Worm (Caenorhabditis elegans): ENCODE data around the gene evl-18.

The evl-18 gene

ce11 chrIII:3736302-3736701 lies 1.5 kb upstream of the evl-18 start, which contains the start of gene F34D10.4:
F34D10.4 (plus strand) TSS chrIII:3736602.
- TF ChIP-seq eyg-1 (tag; optimal IDR thresholded peaks at IDR 0.05) (no peak), ceh-19 (GFP tag; optimal IDR thresholded peaks at IDR 0.05) (no peak), nhr-11 (tag; optimal IDR thresholded peaks at IDR 0.05) (no peak), dmd-4 (tag; optimal IDR thresholded peaks at IDR 0.05; ENCODE audit: borderline replicate concordance) (no peak), pha-2 (tag; optimal IDR thresholded peaks at IDR 0.05) (no peak), ceh-22 (tag; optimal IDR thresholded peaks at IDR 0.05) (no peak), hlh-6 (tag; optimal IDR thresholded peaks at IDR 0.05) (no peak), elt-2 (tag; optimal IDR thresholded peaks at IDR 0.05) (no peak), C08G9.2 (tag; optimal IDR thresholded peaks at IDR 0.05) (no peak), ceh-30 (tag; optimal IDR thresholded peaks at IDR 0.05) (no peak)

ce11 chrIII:3735509-3736255 lies 843 bp upstream of the evl-18 start:
- no peak for TF ChIP-seq ceh-18 (tag; optimal IDR thresholded peaks at IDR 0.05)
- no peak for TF ChIP-seq hlh-6 (tag; optimal IDR thresholded peaks at IDR 0.05)
- peak; percentile 6 for TF ChIP-seq ceh-31 (tag; optimal IDR thresholded peaks at IDR 0.05)
- TF ChIP-seq pat-9 (tag; optimal IDR thresholded peaks at IDR 0.05), result no peak
- TF ChIP-seq ceh-48 (tag; optimal IDR thresholded peaks at IDR 0.05), result no peak
- TF ChIP-seq ceh-19 (GFP tag; optimal IDR thresholded peaks at IDR 0.05), result no peak
- peak; percentile 69 for TF ChIP-seq hlh-30 (tag; optimal IDR thresholded peaks at IDR 0.05; ENCODE audit: insufficient read depth)

- no peak for TF ChIP-seq ref-2 (tag; optimal IDR thresholded peaks at IDR 0.05)
- peak; percentile 1 for TF ChIP-seq unc-42 (tag; optimal IDR thresholded peaks at IDR 0.05)
- no peak for TF ChIP-seq ceh-18 (tag; optimal IDR thresholded peaks at IDR 0.05)
- TF ChIP-seq ztf-16 (tag; optimal IDR thresholded peaks at IDR 0.05), result no peak
- TF ChIP-seq nhr-232 (tag; optimal IDR thresholded peaks at IDR 0.05), result no peak
- TF ChIP-seq sox-2 (GFP tag; IDR thresholded peaks at IDR 0.05), result no peak
- no peak for TF ChIP-seq madf-2 (tag; optimal IDR thresholded peaks at IDR 0.05)
These were observed 832 bp downstream of the evl-18 start, which contains the start of gene F34D10.3 for ce11 chrIII:3734007-3734406. F34D10.3 (plus strand) TSS chrIII:3734255.

ce11 chrIII:3730475-3730874 lies 4.4 kb downstream of the evl-18 start, which contains the start of gene F34D10.8:
F34D10.8 (plus strand) TSS chrIII:3730775.
- TF ChIP-seq ceh-6 (GFP tag; optimal IDR thresholded peaks at IDR 0.05) (no peak), sox-2 (GFP tag; IDR thresholded peaks at IDR 0.05) (no peak), ceh-19 (GFP tag; optimal IDR thresholded peaks at IDR 0.05) (no peak), pax-1 (tag; optimal IDR thresholded peaks at IDR 0.05) (no peak), gmeb-2 (tag; optimal IDR thresholded peaks at IDR 0.05) (no peak), pag-3 (tag; optimal IDR thresholded peaks at IDR 0.05; ENCODE audit: borderline replicate concordance) (no peak), hlh-30 (tag; optimal IDR thresholded peaks at IDR 0.05; ENCODE audit: insufficient read depth) (no peak), nhr-11 (tag; optimal IDR thresholded peaks at IDR 0.05) (no peak), ceh-9 (tag; optimal IDR thresholded peaks at IDR 0.05) (no peak), ceh-45 (GFP tag; IDR thresholded peaks at IDR 0.05) (no peak), nfya-1 (tag; optimal IDR thresholded peaks at IDR 0.05) (no peak), npax-4 (tag; optimal IDR thresholded peaks at IDR 0.05) (no peak), eyg-1 (tag; optimal IDR thresholded peaks at IDR 0.05) (no peak), ceh-14 (tag; optimal IDR thresholded peaks at IDR 0.05) (no peak), C08G9.2 (tag; optimal IDR thresholded peaks at IDR 0.05) (no peak), madf-2 (tag; optimal IDR thresholded peaks at IDR 0.05) (no peak), dmd-4 (tag; optimal IDR thresholded peaks at IDR 0.05; ENCODE audit: borderline replicate concordance) (no peak), tbx-7 (tag; optimal IDR thresholded peaks at IDR 0.05) (no peak), ceh-30 (tag; optimal IDR thresholded peaks at IDR 0.05) (no peak)

- TF ChIP-seq unc-86 (tag; optimal IDR thresholded peaks at IDR 0.05), result no peak
- TF ChIP-seq ztf-16 (tag; optimal IDR thresholded peaks at IDR 0.05), result no peak
- no peak for TF ChIP-seq fkh-6 (tag; optimal IDR thresholded peaks at IDR 0.05)
- TF ChIP-seq ceh-2 (tag; optimal IDR thresholded peaks at IDR 0.05), result no peak
- no peak for TF ChIP-seq pros-1 (tag; optimal IDR thresholded peaks at IDR 0.05)
- TF ChIP-seq K02D7.2 (tag; optimal IDR thresholded peaks at IDR 0.05), result no peak
- no peak for TF ChIP-seq pha-4 (tag; optimal IDR thresholded peaks at IDR 0.05)
- no peak for TF ChIP-seq pag-3 (tag; optimal IDR thresholded peaks at IDR 0.05; ENCODE audit: borderline replicate concordance)
- TF ChIP-seq sox-2 (GFP tag; IDR thresholded peaks at IDR 0.05), result no peak
- TF ChIP-seq ceh-31 (tag; optimal IDR thresholded peaks at IDR 0.05), result no peak
- TF ChIP-seq eyg-1 (tag; optimal IDR thresholded peaks at IDR 0.05), result no peak
- no peak for TF ChIP-seq F13H6.1 (tag; optimal IDR thresholded peaks at IDR 0.05)
- no peak for TF ChIP-seq hlh-15 (tag; optimal IDR thresholded peaks at IDR 0.05)
- TF ChIP-seq K09A11.1 (tag; optimal IDR thresholded peaks at IDR 0.05; ENCODE audit: insufficient read depth), result no peak
These were observed 5.3 kb downstream of the evl-18 start, which contains the start of gene F34D10.9 for ce11 chrIII:3729520-3729919. F34D10.9 (minus strand) TSS chrIII:3729620.

All from whole organism, late embryonic.